Fruit fly (Drosophila melanogaster) whole organism: ENCODE results near the gene Sfp77F.
A peak's percentile ranks its signal among the peaks of the same experiment; 100 is the strongest.

Experiments
- CG8478 ChIP-seq: fragments of >200 bp; optimal IDR thresholded peaks from 2 replicates; lab custom pipeline; 2018; ENCODE audit warnings: inconsistent platforms
- Dll ChIP-seq: fragments of >200 bp; optimal IDR thresholded peaks from 2 replicates; lab custom pipeline; 2017
- EcR ChIP-seq, 2 experiments: fragments of >200 bp; optimal IDR thresholded peaks; 2 replicates each; lab custom pipeline; 2017; ENCODE audit warnings: missing biosample characterization in 2 of 2, missing genetic modification characterization in 2 of 2, missing genetic modification reagents in 2 of 2
- pan ChIP-seq: fragments of >200 bp; optimal IDR thresholded peaks from 2 replicates; lab custom pipeline; 2017
- psq ChIP-seq: fragments of >200 bp; optimal IDR thresholded peaks from 2 replicates; lab custom pipeline; 2017
- usp ChIP-seq: fragments of >200 bp; optimal IDR thresholded peaks from 2 replicates; lab custom pipeline; 2017; ENCODE audit warnings: missing biosample characterization, missing genetic modification characterization, mixed read lengths

Sfp77F gene

DNA sequence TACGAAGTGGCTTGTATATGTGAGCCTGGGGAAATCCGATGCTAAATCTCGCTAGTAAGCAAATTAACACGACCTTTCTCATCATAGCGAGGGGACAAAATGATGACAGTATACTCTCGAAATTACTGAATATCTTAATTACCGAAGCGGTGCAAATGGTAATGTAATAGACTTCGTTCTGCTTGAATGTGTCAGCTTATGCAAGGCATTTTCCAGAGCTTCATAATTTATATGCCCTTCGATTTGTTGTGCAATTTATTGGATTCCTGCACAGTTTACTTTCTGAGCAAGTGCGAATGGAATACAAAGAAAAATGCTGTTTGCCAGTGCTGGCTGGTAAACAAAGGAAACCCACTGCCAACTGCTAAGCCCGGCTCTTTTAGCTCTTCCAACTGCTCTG lies at the start of gene Sfp77F, which contains the start of gene CG43931:
Gene Sfp77F, minus strand, starts transcription at position 101 of the 400 bp plus-strand sequence.
Gene CG43931, plus strand, starts transcription at position 241 of the 400 bp plus-strand sequence.
- TF ChIP-seq CG8478 (lab: Kevin White, UChicago): no peak
- TF ChIP-seq Dll (lab: Kevin White, UChicago): no peak
- TF ChIP-seq pan (lab: Kevin White, UChicago): no peak
- no peak for TF ChIP-seq EcR (GFP tag; optimal IDR thresholded peaks at IDR 0.05; lab: Kevin White, UChicago)
- no peak for TF ChIP-seq usp (GFP tag; lab: Kevin White, UChicago)
- no peak for TF ChIP-seq psq (lab: Kevin White, UChicago)

DNA sequence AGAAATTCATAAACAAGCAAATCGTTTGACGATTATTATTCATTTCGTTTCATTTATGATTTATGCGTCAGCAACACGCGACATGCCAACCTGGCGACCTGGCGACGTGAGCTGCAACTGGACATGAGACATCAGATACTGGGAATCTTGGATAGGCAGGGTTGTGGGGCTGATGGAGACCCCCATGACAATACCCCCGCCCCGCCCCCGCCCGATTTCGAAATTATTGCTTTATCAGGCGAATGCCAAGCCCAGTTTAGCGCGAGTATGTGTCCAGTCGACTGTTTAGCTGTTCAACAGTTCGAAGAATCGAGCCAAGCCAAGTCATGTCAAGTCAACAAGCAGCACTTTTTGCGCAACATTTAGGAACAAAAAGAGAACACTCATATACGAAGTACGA lies 49.7 kb upstream of the Sfp77F start:
- no peak for TF ChIP-seq psq (lab: Kevin White, UChicago)
- no peak for TF ChIP-seq Dll (lab: Kevin White, UChicago)
- TF ChIP-seq pan (lab: Kevin White, UChicago): no peak
- TF ChIP-seq CG8478 (lab: Kevin White, UChicago): no peak

DNA sequence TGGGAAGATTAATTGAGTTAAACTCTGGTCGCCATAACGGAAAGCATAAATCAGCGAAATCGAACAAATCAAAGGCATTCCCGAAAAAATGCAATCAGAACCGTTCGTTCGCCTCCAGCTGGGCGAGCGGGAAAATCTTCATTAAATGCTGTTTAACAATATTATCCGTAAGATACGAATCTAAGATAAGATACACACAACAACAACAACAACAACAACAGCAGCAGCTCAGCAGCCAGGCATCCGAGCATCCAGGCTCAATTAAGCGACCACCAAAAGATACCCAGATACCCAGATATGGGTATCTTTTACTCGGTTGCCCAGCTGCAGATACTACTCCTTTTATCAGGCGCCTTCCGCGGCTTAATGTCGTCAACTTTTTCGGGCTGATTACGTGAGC lies 48.8 kb upstream of the Sfp77F start:
- no peak for TF ChIP-seq psq (lab: Kevin White, UChicago)
- no peak for TF ChIP-seq pan (lab: Kevin White, UChicago)
- TF ChIP-seq CG8478 (lab: Kevin White, UChicago): no peak
- no peak for TF ChIP-seq EcR (GFP tag; optimal IDR thresholded peaks at IDR 0.05; lab: Kevin White, UChicago)
- no peak for TF ChIP-seq usp (GFP tag; lab: Kevin White, UChicago)

DNA sequence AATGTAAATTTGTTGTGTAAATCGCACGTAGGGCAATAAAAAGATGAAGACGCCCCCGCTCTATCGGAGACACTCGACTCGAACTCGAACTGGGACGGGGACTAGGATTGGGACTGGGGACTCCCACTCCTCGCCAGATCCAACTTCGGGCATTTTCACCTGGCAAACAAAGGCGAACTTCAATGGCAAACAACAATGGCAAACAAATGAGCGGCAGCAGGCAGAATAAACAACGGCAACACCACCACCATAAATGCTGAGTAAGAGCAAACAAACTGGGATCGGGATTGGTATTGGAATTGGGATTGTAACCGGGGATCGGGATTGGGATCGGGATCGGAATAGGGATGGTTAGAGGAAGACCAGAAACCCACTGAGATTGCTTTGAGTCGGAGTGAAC lies 47.0 kb upstream of the Sfp77F start:
- TF ChIP-seq psq (lab: Kevin White, UChicago) (no peak), CG8478 (lab: Kevin White, UChicago) (no peak), EcR (GFP tag; optimal IDR thresholded peaks at IDR 0.05; lab: Kevin White, UChicago) (no peak), pan (lab: Kevin White, UChicago) (no peak), Dll (lab: Kevin White, UChicago) (no peak), usp (GFP tag; lab: Kevin White, UChicago) (no peak)

DNA sequence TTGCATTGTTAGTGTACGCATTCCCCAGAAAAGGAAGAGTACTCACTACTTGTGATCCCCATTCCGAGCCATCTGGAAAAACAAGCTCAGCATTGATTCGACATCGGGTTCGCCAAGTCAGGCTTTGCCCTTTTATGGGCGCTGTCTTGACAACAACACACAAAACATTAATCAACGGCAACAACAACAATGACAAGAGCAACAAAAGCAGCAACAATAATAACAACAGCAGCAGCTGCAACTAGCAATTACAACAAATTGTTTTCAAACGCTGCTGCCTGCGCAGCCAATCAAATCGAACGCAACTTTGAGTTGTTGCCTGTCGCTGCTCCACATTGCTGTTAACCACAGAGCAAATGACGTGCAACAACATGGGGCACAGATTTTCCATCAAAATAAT lies 44.9 kb upstream of the Sfp77F start:
- TF ChIP-seq pan (lab: Kevin White, UChicago): no peak
- no peak for TF ChIP-seq CG8478 (lab: Kevin White, UChicago)
- no peak for TF ChIP-seq psq (lab: Kevin White, UChicago)
- no peak for TF ChIP-seq Dll (lab: Kevin White, UChicago)
- no peak for TF ChIP-seq usp (GFP tag; lab: Kevin White, UChicago)
- TF ChIP-seq EcR (GFP tag; optimal IDR thresholded peaks at IDR 0.05; lab: Kevin White, UChicago): no peak

DNA sequence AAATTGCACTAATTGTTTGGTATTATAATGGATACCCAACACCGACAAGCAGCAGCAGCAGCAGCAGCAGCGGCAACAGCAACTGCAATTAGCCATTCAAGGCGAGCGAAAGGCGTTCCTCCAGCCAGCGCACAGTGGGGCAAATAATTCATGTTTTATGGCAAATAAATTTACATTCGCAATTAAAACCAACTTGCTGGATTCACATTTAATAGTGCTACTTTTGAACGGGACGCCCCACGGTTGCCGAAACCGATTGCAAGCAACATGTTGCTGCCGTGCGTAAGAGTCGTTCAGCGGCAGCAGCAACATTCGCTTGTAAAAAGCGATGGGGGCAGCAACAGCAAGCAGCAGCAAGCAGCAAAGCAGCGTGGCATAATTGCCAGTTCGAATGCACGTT lies 36.5 kb upstream of the Sfp77F start:
- TF ChIP-seq Dll (lab: Kevin White, UChicago): peak; percentile 8
- TF ChIP-seq CG8478 (lab: Kevin White, UChicago): no peak

DNA sequence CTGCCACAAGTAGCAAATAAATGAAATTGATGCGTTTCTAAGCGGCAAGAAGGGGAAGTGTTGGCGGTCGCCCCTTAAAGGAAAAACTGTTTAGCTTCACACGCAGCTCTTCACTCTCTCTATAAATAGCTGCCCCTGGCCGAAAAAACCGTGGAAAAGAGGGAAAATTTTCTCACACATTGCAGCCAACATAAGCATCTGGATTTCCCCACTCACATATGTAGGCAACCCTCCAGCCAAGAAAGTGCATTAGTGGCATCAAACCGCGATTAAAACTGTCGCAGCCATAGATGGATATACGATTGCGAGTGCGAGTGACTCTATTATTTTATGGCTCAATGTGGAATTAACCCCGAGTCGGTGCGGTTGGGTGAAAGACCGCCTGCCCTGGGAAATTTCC lies 35.3 kb upstream of the Sfp77F start:
- TF ChIP-seq usp (GFP tag; lab: Kevin White, UChicago): no peak
- no peak for TF ChIP-seq CG8478 (lab: Kevin White, UChicago)
- no peak for TF ChIP-seq EcR (GFP tag; optimal IDR thresholded peaks at IDR 0.05; lab: Kevin White, UChicago)
- TF ChIP-seq pan (lab: Kevin White, UChicago): no peak
- no peak for TF ChIP-seq psq (lab: Kevin White, UChicago)
- no peak for TF ChIP-seq Dll (lab: Kevin White, UChicago)

DNA sequence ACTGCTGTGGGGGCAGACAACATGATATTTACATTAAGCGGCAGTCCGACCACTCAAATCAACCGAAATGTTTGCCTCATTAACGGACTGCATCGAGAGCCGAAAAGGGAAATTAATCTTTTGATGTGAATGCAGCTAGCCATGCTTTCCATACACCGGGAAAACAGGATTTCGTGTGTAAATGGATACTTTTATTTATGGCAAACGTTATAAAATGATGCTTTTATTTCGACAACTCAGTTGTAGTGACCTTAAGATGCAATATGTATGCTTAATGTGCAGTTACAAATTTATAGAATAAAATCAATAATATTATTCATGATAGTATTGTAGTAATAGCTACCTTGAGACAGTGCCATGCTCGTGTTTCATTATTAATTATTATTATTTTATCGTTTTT lies 34.3 kb upstream of the Sfp77F start:
- no peak for TF ChIP-seq Dll (lab: Kevin White, UChicago)
- TF ChIP-seq EcR (GFP tag; optimal IDR thresholded peaks at IDR 0.05; lab: Kevin White, UChicago): no peak
- no peak for TF ChIP-seq pan (lab: Kevin White, UChicago)
- TF ChIP-seq CG8478 (lab: Kevin White, UChicago): no peak
- TF ChIP-seq usp (GFP tag; lab: Kevin White, UChicago): no peak
- TF ChIP-seq psq (lab: Kevin White, UChicago): no peak

DNA sequence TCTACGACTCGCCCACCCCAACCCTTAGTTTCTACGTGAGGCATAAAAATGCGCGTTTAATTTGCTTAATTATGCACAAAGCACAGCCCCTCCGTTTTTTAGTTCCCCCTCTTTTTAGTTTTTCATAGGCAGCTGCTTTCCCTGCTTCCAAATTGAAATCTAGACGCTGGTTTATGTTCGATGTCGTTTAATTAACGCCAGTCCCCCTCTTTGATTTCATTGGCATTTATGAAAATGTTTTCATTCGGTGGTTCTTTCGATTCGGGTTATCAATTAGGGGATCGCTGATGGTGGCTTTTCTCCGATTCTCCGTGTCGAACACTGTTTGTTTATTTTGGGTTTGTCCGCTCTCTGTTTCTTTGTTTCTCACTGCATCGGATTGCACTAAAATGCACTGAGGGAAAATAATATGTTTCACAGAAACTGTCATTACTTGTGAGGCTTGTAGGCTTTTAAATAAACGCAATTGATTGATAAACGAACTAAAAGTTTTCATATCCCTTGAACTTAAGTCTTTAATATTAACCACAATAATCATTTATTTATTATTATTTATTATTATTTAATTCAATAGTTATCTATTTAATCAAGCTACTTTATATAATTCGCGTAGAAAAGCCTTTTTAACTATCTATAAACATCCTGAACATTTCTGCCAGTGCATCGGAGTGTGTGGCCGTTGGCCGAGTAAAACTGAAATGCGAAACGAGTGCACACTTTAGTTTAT lies 33.0 kb upstream of the Sfp77F start:
- TF ChIP-seq pan (lab: Kevin White, UChicago) (no peak), usp (GFP tag; lab: Kevin White, UChicago) (no peak), CG8478 (lab: Kevin White, UChicago) (no peak), EcR (GFP tag; optimal IDR thresholded peaks at IDR 0.05; lab: Kevin White, UChicago) (no peak), psq (lab: Kevin White, UChicago) (no peak), Dll (lab: Kevin White, UChicago) (no peak)

DNA sequence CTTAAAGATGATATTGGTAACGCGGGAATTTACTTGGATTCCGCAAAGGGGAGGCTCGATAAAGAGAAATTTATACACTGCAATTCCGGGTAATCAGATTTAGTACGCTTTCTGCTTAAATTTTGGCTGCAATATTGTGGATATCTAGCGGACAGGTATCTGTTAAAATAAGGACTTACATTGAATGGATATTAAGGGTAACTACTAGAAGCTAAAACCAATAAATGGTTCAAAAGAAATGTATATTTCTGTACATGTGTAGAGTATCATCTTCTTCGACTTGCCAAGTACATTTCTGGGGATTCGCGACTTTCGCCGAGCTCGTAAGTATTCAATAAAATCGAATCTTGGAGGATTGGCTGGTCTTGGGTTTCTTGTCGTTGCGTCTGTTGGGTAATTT lies 32.2 kb upstream of the Sfp77F start:
- TF ChIP-seq usp (GFP tag; lab: Kevin White, UChicago) (no peak), CG8478 (lab: Kevin White, UChicago) (no peak)

DNA sequence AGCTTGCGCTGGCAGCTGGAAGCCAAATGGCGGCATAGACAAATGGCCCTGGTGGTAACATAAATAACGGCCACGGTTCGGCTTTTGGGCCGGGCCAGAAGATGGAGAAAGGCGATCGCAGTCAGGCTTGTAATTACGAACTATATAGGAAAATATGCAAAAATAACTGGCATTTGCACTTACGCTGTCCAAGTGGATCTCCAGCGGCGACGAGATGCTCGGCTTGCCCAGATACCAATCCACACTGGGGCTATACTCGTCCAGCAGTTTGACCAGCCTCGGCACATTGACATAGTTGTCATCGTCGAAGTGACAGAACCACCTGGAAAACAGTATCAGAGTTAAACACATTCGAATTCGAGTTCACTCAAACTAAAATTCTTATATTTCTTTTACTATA lies 30.3 kb upstream of the Sfp77F start, which contains the start of gene CG10589:
Gene CG10589, plus strand, starts transcription at position 301 of the 400 bp plus-strand sequence.
- TF ChIP-seq pan (lab: Kevin White, UChicago) (no peak), CG8478 (lab: Kevin White, UChicago) (no peak), Dll (lab: Kevin White, UChicago) (no peak), usp (GFP tag; lab: Kevin White, UChicago) (no peak), EcR (GFP tag; optimal IDR thresholded peaks at IDR 0.05; lab: Kevin White, UChicago) (no peak), psq (lab: Kevin White, UChicago) (no peak)
